Worm (Caenorhabditis elegans) whole organism, L2 larva: ENCODE data around the gene C04E6.12.

Source experiments
- dmd-4 ChIP-seq: sonication (generic microtip); optimal IDR thresholded peaks from 2 replicates; lab custom pipeline; 2017; ENCODE audit warnings: missing biosample characterization, missing genetic modification characterization
- egl-27 ChIP-seq: sonication (generic microtip); optimal IDR thresholded peaks from 3 replicates; lab custom pipeline; 2017; ENCODE audit warnings: missing biosample characterization, missing genetic modification reagents, missing genetic modification characterization
- fos-1 ChIP-seq: fragments of 150-350 bp; optimal IDR thresholded peaks from 2 replicates; lab custom pipeline; 2014; ENCODE audit warnings: missing biosample characterization, missing genetic modification characterization
- lsy-2 ChIP-seq, 2 experiments: fragments of 150-350 bp in 1 of 2; sonication (generic microtip) in 1 of 2; optimal IDR thresholded peaks; 2 replicates each; lab custom pipeline; 2014 to 2017; ENCODE audit warnings: missing biosample characterization in 2 of 2, missing genetic modification characterization in 2 of 2
- mdl-1 ChIP-seq, 2 experiments: fragments of 150-350 bp in 1 of 2; sonication (generic microtip) in 1 of 2; optimal IDR thresholded peaks; 2 replicates each; lab custom pipeline; 2017; ENCODE audit warnings: missing biosample characterization in 2 of 2, missing genetic modification characterization in 2 of 2
- nhr-11 ChIP-seq: fragments of 150-350 bp; optimal IDR thresholded peaks from 2 replicates; lab custom pipeline; 2014; ENCODE audit warnings: missing biosample characterization, missing genetic modification characterization
- nhr-237 ChIP-seq: fragments of 150-350 bp; optimal IDR thresholded peaks from 2 replicates; lab custom pipeline; 2014; ENCODE audit warnings: missing biosample characterization, missing genetic modification characterization
- zag-1 ChIP-seq: fragments of 150-350 bp; optimal IDR thresholded peaks from 2 replicates; lab custom pipeline; 2014; ENCODE audit warnings: missing biosample characterization, missing genetic modification characterization

DNA sequence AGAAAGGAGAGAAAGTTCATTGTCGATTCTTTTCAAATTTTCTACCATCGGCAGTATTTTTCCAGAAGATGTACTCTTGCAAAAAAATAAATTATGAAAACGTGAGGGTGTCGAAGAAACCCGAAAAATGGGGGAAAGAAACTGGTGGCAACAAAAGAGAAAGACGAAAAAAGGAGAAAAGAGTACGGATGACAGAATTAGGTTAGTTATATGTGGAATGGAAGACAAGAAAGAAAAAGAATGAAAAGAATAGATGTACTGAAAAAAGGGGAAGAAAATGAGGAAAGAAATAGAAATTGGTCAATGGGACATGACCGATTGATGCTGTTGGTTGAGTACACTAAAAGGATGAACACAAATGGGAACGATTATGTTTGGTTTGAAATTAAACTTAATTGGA is 35.8 kb upstream of the C04E6.12 start:
- TF ChIP-seq nhr-11 (tag; lab: Kevin White, UChicago) = no peak
- no peak for TF ChIP-seq zag-1 (tag; lab: Kevin White, UChicago)
- no peak for TF ChIP-seq dmd-4 (tag; lab: Kevin White, UChicago)
- TF ChIP-seq nhr-237 (tag; lab: Kevin White, UChicago) = no peak
- no peak for TF ChIP-seq mdl-1 (tag; optimal IDR thresholded peaks at IDR 0.05; lab: Kevin White, UChicago)
- TF ChIP-seq fos-1 = no peak
- no peak for TF ChIP-seq lsy-2 (tag; optimal IDR thresholded peaks at IDR 0.05; lab: Kevin White, UChicago)
- no peak for TF ChIP-seq egl-27 (tag; lab: Kevin White, UChicago)
